Worm (Caenorhabditis elegans) whole organism, dauer: ENCODE measurements around the gene vha-17.
"Not testable (repeated sequence)": the region's sequence is repeated elsewhere in the genome, so short reads cannot be mapped to it uniquely, and the experiment has no call there.

ENCODE experiments used
- unc-62 ChIP-seq: sonication (generic microtip); optimal IDR thresholded peaks from 2 replicates; lab custom pipeline; 2017; ENCODE audit warnings: missing biosample characterization, missing genetic modification reagents, missing genetic modification characterization

The vha-17 gene

DNA sequence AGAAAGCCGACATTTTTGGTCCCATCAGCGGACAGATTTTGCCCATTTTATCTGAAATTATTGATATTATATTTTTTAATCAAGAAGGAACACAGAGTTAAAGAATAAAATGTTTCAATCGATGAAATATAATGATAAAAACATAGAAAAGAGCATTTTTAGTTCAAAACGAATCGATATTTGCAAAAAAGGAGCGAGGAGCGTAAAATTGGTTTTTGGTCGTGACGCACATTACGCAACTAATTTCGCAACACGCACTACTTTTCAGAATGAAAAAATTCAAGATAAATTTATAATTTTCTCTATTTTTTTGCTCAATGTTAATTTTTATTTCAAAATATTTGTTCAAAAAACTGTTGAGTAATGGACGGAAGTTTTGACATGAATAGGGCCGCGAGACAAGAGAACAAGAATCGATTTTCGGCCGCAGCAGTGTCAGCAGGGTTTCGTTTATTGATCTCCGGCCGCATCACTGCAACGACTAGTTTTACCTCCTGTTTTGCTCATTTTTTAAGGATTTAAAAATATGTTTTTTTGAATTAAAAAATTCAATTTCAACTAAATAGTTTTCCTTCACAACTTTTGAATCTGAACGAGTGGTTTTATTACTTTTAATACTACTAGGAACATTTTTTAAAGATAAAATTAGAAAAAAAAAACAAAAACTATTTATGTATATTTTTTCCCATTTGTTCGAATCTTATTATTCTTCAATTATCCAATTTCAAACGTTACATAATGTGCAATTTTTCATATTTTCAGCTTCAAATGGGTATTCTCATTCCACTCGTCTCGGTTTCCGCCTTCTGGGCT is at the start of gene vha-17, which contains the start of gene F49C12.12:
TSS of gene vha-17 (plus strand) at position 763 of the 813 bp plus-strand sequence.
TSS of gene F49C12.12 (minus strand) at position 51 of the 813 bp plus-strand sequence.
- TF ChIP-seq unc-62 (GFP tag; lab: Kevin White, UChicago): no peak

DNA sequence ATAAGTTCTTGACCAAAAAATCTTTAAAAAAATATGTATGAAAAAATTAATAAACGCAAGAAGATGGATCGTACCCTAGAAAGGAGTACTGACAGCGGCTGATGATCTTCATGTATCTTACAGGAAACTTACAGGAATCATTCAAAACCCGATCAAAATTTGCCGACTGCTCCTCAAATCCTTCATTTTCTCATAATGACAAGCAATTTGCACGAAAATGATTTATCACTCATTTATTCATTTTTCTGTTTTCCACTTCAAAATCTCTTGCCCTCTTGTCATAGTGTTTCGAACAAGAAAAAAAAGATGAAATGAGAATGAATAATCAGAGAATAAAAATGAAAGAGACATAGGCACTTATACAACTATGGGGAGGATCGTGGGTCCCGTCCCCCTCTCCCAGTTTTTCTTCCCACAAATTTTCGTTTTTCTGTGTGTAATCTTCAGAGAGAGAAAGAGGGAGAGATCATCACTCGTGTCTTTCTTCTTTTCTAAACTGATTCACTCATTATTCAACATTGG is 47.5 kb upstream of the vha-17 start, which contains the start of gene nmy-3:
TSS of gene nmy-3 (plus strand) at position 472 of the 522 bp plus-strand sequence.
- TF ChIP-seq unc-62 (GFP tag; lab: Kevin White, UChicago): no peak

ce11 chrIV:9286305-9286704 is 35.3 kb upstream of the vha-17 start, which contains the start of gene nhr-267:
Gene nhr-267 (minus strand): TSS chrIV:9286405.
- not testable (repeated sequence) for TF ChIP-seq unc-62 (GFP tag; lab: Kevin White, UChicago)

DNA sequence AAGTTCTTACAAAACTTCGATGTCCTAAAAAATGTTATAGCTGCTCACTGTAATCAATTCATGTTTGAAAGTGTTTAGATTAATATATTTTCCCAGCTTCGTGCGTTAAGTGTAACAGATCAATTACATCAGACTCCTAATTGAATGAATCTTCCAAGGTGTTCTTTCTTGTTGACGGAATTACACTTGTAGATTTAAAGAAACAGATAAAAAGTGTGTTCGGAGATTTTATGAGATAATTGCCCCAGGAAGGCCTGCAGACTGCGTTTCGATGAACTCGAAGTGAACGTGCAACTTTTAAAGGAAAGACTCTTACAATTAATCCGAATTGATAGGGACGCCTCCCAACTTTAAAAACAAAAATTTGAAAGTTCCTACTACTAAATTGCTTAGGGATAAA is 32.0 kb upstream of the vha-17 start:
- no peak for TF ChIP-seq unc-62 (GFP tag; lab: Kevin White, UChicago)

ce11 chrIV:9293825-9294224 is 27.8 kb upstream of the vha-17 start, which contains the start of gene nhr-264:
Gene nhr-264 (minus strand): TSS chrIV:9293925.
- TF ChIP-seq unc-62 (GFP tag; lab: Kevin White, UChicago): not testable (repeated sequence)

- TF ChIP-seq unc-62 (GFP tag; lab: Kevin White, UChicago): no peak
Observed at ce11 chrIV:9296285-9296684, 25.3 kb upstream of the vha-17 start, which contains the start of gene F49C12.1. Gene F49C12.1 (minus strand): TSS chrIV:9296354.

DNA sequence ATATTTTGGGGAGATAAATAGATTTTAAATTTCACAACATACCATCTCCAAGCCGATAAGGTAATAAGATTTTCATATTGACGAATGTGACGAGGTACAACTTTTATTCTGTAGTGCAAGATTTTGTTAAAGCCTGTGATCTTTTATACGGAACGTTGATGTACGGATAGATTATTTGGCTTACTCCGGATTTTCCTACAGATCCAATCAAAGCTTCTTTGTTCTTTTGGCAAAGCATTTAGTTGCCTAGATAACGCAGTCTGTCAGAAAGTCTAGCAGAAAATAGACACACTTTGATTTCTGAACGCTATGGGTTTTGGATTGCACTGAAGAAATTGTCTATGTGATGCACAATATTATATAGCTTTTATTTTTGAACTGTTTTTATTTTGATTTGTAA is 22.5 kb upstream of the vha-17 start, which contains the start of gene F49C12.2:
TSS of gene F49C12.2 (minus strand) at position 101 of the 400 bp plus-strand sequence.
- no peak for TF ChIP-seq unc-62 (GFP tag; lab: Kevin White, UChicago)

- no peak for TF ChIP-seq unc-62 (GFP tag; lab: Kevin White, UChicago)
Observed at ce11 chrIV:9300127-9300526, 21.5 kb upstream of the vha-17 start, which contains the start of gene F49C12.3. Gene F49C12.3 (plus strand): TSS chrIV:9300427.

ce11 chrIV:9303994-9304393 is 17.6 kb upstream of the vha-17 start, which contains the start of gene F49C12.4:
Gene F49C12.4 (minus strand): TSS chrIV:9304094.
- TF ChIP-seq unc-62 (GFP tag; lab: Kevin White, UChicago): no peak

- no peak for TF ChIP-seq unc-62 (GFP tag; lab: Kevin White, UChicago)
Observed at ce11 chrIV:9304617-9305016, 17.0 kb upstream of the vha-17 start, which contains the start of gene F49C12.5. Gene F49C12.5 (plus strand): TSS chrIV:9304917.

ce11 chrIV:9308975-9309374 is 12.6 kb upstream of the vha-17 start, which contains the start of gene F49C12.6:
Gene F49C12.6 (minus strand): TSS chrIV:9309075.
- TF ChIP-seq unc-62 (GFP tag; lab: Kevin White, UChicago): no peak

DNA sequence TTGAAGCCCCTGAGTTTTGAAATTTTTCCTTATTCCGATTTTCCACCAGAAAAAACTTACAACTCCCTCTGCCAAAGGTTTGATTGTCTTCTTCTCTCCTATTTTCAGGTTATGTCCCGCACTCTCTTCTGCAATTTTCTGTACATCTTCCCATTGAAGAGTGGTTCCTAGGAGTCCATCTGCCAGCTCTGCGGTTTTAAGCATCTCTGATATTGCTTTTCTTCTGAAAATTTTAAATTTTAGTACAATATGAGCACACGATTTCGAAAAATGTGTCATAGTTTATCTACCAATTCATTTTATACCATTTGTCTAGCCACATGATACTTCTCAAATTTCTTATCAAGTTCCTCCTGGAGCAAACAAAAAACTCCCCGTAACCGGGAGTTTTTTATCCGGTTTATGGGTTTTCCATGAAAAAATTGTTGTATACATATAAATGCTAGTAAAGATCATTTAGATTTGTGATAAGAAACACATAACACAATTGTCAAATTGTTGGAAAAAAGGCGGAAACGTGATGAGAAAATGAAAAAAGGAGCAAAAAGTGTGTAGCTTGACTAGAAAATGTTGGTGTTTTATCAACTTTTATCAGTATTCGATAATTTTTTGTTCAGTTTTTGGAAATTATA is 10.6 kb upstream of the vha-17 start:
- TF ChIP-seq unc-62 (GFP tag; lab: Kevin White, UChicago): no peak

- not testable (repeated sequence) for TF ChIP-seq unc-62 (GFP tag; lab: Kevin White, UChicago)
Observed at ce11 chrIV:9312827-9313226, 8.8 kb upstream of the vha-17 start, which contains the start of gene F49C12.7. Gene F49C12.7 (minus strand): TSS chrIV:9312927.

- TF ChIP-seq unc-62 (GFP tag; lab: Kevin White, UChicago): no peak
Observed at ce11 chrIV:9316068-9316681, 5.4 kb upstream of the vha-17 start, which contains the start of the genes F49C12.9 and rpn-7. Gene F49C12.9 (minus strand): TSS chrIV:9316215. Gene rpn-7 (plus strand): TSS chrIV:9316631.

DNA sequence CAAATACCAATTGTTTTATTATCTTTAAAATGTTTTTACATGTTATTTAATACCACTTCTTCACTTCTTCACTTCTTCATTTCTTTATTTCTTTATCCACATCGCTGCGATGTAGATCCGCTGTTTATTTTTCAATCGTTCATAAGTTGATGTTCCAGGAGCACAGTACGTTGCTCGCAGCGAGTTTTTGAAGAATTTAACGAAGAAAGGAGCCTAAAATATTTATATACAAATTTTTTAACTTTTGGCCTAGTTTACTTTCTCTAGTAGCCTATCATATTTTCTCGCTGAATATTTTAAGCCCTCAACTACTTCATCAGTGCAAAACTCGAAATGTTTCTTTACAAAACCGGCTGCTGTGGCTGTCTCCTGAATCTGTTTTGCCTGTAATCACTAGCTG is 3.5 kb upstream of the vha-17 start:
- no peak for TF ChIP-seq unc-62 (GFP tag; lab: Kevin White, UChicago)
